Fruit fly (Drosophila melanogaster) whole organism, adult: ENCODE measurements around the gene mTor.
A peak's percentile ranks its signal among the peaks of the same experiment; 100 is the strongest.

Experiments
- CG11617 ChIP-seq: fragments of 200-800 bp; sonication (Bioruptor generic); optimal IDR thresholded peaks from 2 replicates; lab custom pipeline; 2017; ENCODE audit warnings: mild to moderate bottlenecking, missing biosample characterization, missing genetic modification reagents, missing genetic modification characterization
- CG12768 ChIP-seq: fragments of 200-800 bp; sonication (Bioruptor generic); optimal IDR thresholded peaks from 2 replicates; lab custom pipeline; 2017; ENCODE audit warnings: missing biosample characterization, missing genetic modification characterization, mild to moderate bottlenecking, moderate library complexity, missing genetic modification reagents
- CG14711 ChIP-seq: fragments of 200-800 bp; sonication (Bioruptor generic); optimal IDR thresholded peaks from 2 replicates; lab custom pipeline; 2018; ENCODE audit warnings: missing biosample characterization, mild to moderate bottlenecking, missing genetic modification characterization, moderate library complexity
- CG1620 ChIP-seq: fragments of 200-800 bp; sonication (Bioruptor generic); optimal IDR thresholded peaks from 2 replicates; lab custom pipeline; 2016; ENCODE audit warnings: missing biosample characterization, missing genetic modification characterization
- CG33017 ChIP-seq: fragments of 200-800 bp; sonication (Bioruptor generic); optimal IDR thresholded peaks from 2 replicates; lab custom pipeline; 2018; ENCODE audit warnings: missing biosample characterization, mild to moderate bottlenecking, missing genetic modification characterization, moderate library complexity
- CG5204 ChIP-seq: fragments of 200-800 bp; sonication (Bioruptor generic); optimal IDR thresholded peaks from 2 replicates; lab custom pipeline; 2016; ENCODE audit warnings: missing biosample characterization, missing genetic modification characterization
- CG7045 ChIP-seq: fragments of 200-800 bp; sonication (Bioruptor generic); optimal IDR thresholded peaks from 2 replicates; lab custom pipeline; 2017; ENCODE audit warnings: missing biosample characterization, mild to moderate bottlenecking, missing genetic modification characterization
- CG7101 ChIP-seq: fragments of 200-800 bp; sonication (Bioruptor generic); optimal IDR thresholded peaks from 2 replicates; lab custom pipeline; 2018; ENCODE audit warnings: missing biosample characterization, mild to moderate bottlenecking, missing genetic modification characterization, moderate library complexity
- Clk ChIP-seq: fragments of 200-800 bp; sonication (Bioruptor generic); optimal IDR thresholded peaks from 2 replicates; lab custom pipeline; 2017; ENCODE audit warnings: missing biosample characterization, missing genetic modification characterization
- Crg-1 ChIP-seq: fragments of 200-800 bp; sonication (Bioruptor generic); optimal IDR thresholded peaks from 2 replicates; lab custom pipeline; 2016; ENCODE audit warnings: missing biosample characterization, missing genetic modification characterization
- Hr96 ChIP-seq: fragments of 200-800 bp; sonication (Bioruptor generic); optimal IDR thresholded peaks from 2 replicates; lab custom pipeline; 2016; ENCODE audit warnings: missing biosample characterization, missing genetic modification characterization
- Mnt ChIP-seq: fragments of 200-800 bp; sonication (Bioruptor generic); optimal IDR thresholded peaks from 2 replicates; lab custom pipeline; 2016; ENCODE audit warnings: missing biosample characterization, mild to moderate bottlenecking, missing genetic modification characterization
- bab1 ChIP-seq: fragments of 200-800 bp; sonication (Bioruptor generic); optimal IDR thresholded peaks from 3 replicates; lab custom pipeline; 2019; ENCODE audit warnings: missing biosample characterization, mild to moderate bottlenecking, missing genetic modification characterization, moderate library complexity
- cic ChIP-seq: fragments of 200-800 bp; sonication (Bioruptor generic); optimal IDR thresholded peaks from 2 replicates; lab custom pipeline; 2017; ENCODE audit warnings: missing biosample characterization, mild to moderate bottlenecking, missing genetic modification characterization, moderate library complexity
- cnc ChIP-seq, 2 experiments: fragments of >200 bp; optimal IDR thresholded peaks; 2 replicates each; lab custom pipeline; 2017
- kay ChIP-seq: fragments of 200-800 bp; sonication (Bioruptor generic); peaks from one replicate; lab custom pipeline; 2016; ENCODE audit warnings: missing biosample characterization, missing genetic modification characterization, borderline replicate concordance
- ovo ChIP-seq: fragments of 200-800 bp; sonication (Bioruptor generic); optimal IDR thresholded peaks from 2 replicates; lab custom pipeline; 2016; ENCODE audit warnings: missing biosample characterization, missing genetic modification characterization
- tj ChIP-seq: fragments of 200-800 bp; sonication (Bioruptor generic); optimal IDR thresholded peaks from 3 replicates; lab custom pipeline; 2017; ENCODE audit warnings: missing biosample characterization, mild to moderate bottlenecking, missing genetic modification characterization, moderate library complexity
- toe ChIP-seq: fragments of 200-800 bp; sonication (Bioruptor generic); optimal IDR thresholded peaks from 2 replicates; lab custom pipeline; 2016; ENCODE audit warnings: missing biosample characterization, missing genetic modification characterization

mTor gene

DNA sequence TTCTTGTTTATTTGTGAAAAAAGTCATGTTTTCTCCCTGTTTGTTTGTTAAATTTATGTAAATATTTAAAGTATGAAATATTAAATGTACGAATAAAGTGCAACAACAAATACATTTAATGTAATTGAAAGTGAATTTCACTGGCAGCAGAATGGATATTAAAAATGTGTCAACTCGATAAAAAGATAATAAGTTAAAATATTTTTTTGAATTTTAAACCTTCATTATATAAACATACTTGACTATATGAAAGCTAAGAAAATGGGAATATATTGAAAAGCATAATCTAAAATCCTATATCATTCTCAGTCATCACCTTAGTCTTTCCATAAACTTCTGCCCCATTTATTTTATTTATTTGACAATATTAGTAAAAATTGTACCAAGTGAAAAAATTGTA lies 25.8 kb upstream of the mTor start, which contains the start of gene Vha68-3:
Vha68-3 (plus strand) TSS at position 301 of the 400 bp plus-strand sequence.
- TF ChIP-seq Mnt (no peak), CG7045 (GFP tag; lab: Kevin White, UChicago) (no peak), cic (GFP tag; lab: Kevin White, UChicago) (no peak), CG11617 (GFP tag; lab: Kevin White, UChicago) (no peak), CG33017 (tag; lab: Kevin White, UChicago) (no peak)

DNA sequence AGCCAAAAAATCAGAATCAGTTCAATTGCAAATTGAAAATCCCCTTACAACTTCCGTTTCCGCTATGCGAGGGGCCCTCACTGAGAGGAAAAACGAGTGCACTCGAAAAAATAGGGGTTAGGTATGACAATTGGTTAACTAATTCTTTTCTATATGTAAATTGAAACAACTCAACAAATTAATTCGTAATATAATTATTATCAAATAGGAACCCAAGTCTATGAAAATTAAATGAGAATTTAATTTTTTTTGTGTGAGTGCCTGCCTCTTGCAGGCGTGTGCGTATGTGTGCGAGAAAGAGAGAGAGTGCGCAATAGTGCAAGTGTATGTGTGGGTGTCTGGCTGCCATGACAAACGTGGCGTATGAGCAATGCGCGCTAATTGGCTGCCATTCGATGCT lies 22.2 kb upstream of the mTor start:
- TF ChIP-seq CG5204 (GFP tag; lab: Kevin White, UChicago) = no peak
- peak; percentile 19 for TF ChIP-seq kay (GFP tag; lab: Kevin White, UChicago)
- TF ChIP-seq CG7045 (GFP tag; lab: Kevin White, UChicago) = no peak
- no peak for TF ChIP-seq CG12768
- no peak for TF ChIP-seq tj (GFP tag; lab: Kevin White, UChicago)

DNA sequence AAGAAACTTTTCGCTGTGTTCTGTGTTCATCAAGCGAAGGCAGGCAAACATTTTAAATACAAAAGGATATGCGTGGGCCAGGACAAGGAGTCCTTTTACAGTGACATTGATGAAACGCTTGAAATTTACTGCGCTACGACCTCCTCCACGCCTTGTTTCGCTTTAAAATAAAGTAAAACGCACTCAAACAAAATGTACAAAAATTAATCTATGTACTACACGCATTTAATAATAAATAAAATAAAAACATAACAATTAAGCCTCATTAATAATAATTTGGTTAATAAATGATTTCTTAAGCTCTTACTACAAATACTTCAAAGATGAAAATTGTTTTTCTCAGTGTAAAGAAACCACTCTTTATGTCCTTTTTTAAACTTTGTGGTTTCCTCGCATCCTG lies 19.2 kb upstream of the mTor start:
- no peak for TF ChIP-seq CG33017 (tag; lab: Kevin White, UChicago)
- TF ChIP-seq CG5204 (GFP tag; lab: Kevin White, UChicago) = no peak
- no peak for TF ChIP-seq CG7045 (GFP tag; lab: Kevin White, UChicago)
- TF ChIP-seq Clk = no peak
- no peak for TF ChIP-seq cic (GFP tag; lab: Kevin White, UChicago)
- no peak for TF ChIP-seq bab1
- TF ChIP-seq CG1620 (GFP tag; lab: Kevin White, UChicago) = no peak
- TF ChIP-seq ovo = no peak
- no peak for TF ChIP-seq CG7101 (tag; lab: Kevin White, UChicago)
- no peak for TF ChIP-seq toe (GFP tag; lab: Kevin White, UChicago)
- no peak for TF ChIP-seq Crg-1 (GFP tag; lab: Kevin White, UChicago)
- TF ChIP-seq Hr96 (GFP tag; lab: Kevin White, UChicago) = no peak

DNA sequence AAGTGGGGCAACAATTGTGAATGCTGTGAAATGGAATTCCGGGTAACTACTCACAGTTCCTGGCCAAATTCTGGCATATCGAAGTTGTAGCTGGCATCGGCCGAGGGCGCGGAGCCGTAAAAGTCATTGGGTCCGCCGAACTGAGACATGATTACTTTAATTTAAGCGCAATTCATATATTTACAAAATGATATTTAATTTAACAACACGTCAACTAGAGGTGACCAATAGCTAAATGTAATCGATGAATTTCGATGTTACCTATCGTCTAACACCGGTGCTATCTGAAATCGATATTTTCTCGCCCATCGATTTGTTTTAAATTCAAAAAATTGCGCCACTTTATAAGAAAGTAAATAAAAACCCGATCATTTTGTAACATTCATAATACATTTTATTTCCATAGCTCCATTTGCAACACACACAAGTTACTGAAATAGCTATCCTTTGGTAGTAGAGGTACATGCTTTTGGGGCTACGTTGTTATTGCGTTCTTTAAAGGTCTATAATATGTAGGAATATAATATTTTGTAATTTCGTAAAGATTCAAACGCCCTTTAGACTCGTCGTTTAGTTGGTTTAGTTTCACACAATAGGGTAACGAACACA lies 3.8 kb upstream of the mTor start, which contains the start of gene Yip1d1:
Yip1d1 (minus strand) TSS at position 243 of the 609 bp plus-strand sequence.
- TF ChIP-seq kay (GFP tag; lab: Kevin White, UChicago) = peak; percentile 94
- TF ChIP-seq CG5204 (GFP tag; lab: Kevin White, UChicago) = no peak
- TF ChIP-seq cic (GFP tag; lab: Kevin White, UChicago) = peak; percentile 19
- peak; percentile 49 for TF ChIP-seq bab1
- TF ChIP-seq toe (GFP tag; lab: Kevin White, UChicago) = no peak
- no peak for TF ChIP-seq CG12768

DNA sequence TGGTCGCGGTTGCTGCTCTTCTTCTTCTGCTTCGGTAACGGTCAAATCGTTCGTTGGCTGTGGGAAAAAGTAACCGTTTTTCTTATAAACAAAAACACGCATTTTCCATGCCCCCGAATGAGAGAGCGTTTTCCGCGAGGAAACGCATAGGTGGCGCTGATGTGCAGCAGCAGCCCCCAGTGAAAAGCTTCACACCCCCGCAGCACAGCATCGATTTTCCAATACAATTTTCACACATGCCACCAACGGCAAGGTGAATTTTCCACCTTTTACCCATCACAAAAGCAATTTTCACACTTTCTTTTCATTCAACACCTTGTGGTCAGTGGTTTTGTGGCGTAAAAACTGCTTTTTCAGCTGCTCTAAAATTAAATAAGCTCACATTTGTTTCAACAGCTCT lies 621 bp upstream of the mTor start:
- TF ChIP-seq CG1620 (GFP tag; lab: Kevin White, UChicago) (no peak), CG33017 (tag; lab: Kevin White, UChicago) (no peak), CG12768 (no peak), Crg-1 (GFP tag; lab: Kevin White, UChicago) (no peak), CG11617 (GFP tag; lab: Kevin White, UChicago) (no peak), Hr96 (GFP tag; lab: Kevin White, UChicago) (no peak), Mnt (no peak)

DNA sequence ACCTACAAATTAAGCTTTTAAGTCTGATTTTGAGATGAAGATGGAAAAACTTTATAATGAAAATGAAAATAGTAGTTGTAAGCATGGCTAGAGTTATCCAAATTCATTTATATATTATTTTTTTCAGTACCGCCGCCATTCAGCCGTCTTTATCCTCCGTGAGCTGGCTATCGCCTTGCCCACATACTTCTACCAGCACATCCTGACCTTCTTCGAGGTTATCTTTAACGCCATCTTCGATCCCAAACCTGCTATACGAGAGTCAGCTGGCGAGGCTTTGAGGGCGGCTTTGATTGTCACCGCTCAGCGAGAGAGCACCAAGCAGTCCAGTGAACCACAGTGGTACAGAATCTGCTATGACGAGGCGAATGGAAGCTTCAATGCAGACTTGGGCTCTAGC lies 1.0 kb downstream of the mTor start:
- TF ChIP-seq tj (GFP tag; lab: Kevin White, UChicago) = no peak
- TF ChIP-seq CG7045 (GFP tag; lab: Kevin White, UChicago) = no peak
- TF ChIP-seq CG14711 (tag; lab: Kevin White, UChicago) = no peak
- no peak for TF ChIP-seq cnc (optimal IDR thresholded peaks at IDR 0.05; lab: Kevin White, UChicago)
- no peak for TF ChIP-seq kay (GFP tag; lab: Kevin White, UChicago)
- no peak for TF ChIP-seq CG11617 (GFP tag; lab: Kevin White, UChicago)
- no peak for TF ChIP-seq Mnt
- TF ChIP-seq CG12768 = no peak
- TF ChIP-seq Clk = no peak
- no peak for TF ChIP-seq toe (GFP tag; lab: Kevin White, UChicago)
- TF ChIP-seq Crg-1 (GFP tag; lab: Kevin White, UChicago) = no peak
- TF ChIP-seq CG5204 (GFP tag; lab: Kevin White, UChicago) = no peak

DNA sequence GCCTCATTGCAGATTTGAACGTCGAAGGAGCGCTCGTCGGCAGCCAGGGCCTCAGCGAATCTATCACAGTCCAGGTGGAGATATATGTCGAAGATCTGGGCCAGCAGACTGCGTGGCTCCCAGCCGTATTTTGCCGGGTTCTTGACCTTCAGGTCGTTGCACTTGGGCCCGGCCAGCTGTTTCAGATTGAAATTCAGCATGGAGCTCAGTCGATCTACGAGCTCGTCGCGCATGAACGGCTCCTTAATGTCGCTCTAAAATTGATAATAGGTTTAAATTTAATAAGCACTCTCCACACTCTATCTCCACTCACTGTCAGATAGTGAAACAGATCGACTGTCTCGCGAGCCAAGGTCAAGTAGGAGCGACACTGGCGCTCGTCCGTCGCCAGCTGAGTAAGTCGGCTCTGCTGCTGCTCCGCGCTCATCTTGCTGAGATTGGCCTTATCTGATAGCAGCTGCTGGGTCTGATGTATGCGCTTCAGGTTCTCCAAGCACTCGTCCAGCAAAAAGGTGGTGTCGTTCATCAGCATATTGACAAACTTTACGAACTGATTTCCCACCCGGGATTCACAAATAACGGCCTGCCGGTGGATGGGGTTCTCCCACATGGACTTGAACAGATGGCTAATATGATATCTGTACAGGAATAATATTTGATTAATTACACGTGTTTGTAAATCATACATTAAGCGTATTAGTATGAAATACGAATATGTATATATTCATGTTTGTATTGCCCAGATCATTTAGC lies 9.9 kb downstream of the mTor start:
- peak; percentile 10 for TF ChIP-seq cic (GFP tag; lab: Kevin White, UChicago)
- TF ChIP-seq CG14711 (tag; lab: Kevin White, UChicago) = no peak
